Fruit fly (Drosophila melanogaster) whole organism, larva: ENCODE data around the gene bero.

ENCODE experiments used
- noc ChIP-seq: fragments of 200-800 bp; sonication (Bioruptor generic); optimal IDR thresholded peaks from 3 replicates; lab custom pipeline; 2019; ENCODE audit warnings: missing biosample characterization, mild to moderate bottlenecking, missing genetic modification characterization, moderate library complexity

Gene bero

DNA sequence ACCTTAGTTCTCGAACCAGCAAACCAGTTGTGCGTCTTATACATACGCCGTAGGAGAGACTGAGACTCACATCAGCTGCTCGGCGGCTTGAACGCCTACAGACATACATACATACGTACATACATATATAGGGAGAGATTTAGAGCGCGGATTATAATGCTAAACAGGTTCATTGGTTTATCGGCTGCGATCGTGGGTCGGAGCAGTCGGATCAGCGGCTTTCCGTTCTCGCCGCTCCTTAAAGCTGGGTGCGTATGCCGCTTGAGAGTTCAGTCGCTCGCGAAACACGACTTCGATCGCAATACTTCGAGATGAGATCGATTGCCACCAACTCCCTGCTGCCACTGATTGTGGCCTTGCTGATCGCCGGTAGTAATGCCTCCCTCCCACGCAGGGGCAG, 33.2 kb upstream of the bero start:
- TF ChIP-seq noc (tag; lab: Kevin White, UChicago): peak; percentile 16

DNA sequence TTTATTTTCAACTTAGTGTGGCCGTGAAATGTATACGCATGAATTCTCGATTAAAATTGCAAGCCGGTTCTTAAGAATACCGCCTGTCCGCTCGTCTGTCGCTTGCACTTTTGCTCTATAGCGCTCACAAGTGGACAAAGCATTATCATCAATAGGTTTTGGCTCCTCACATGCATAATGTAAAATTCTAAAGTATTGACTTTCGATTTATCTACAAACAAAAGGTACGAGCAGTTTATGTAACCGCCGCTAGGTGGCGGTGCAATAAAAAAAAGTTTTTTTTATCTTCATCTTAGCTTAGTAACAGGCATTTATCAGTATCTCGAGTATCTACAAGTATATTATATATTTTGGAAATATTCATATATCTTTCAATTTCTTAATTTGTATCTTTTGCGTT, 32.3 kb upstream of the bero start:
- TF ChIP-seq noc (tag; lab: Kevin White, UChicago): no peak

DNA sequence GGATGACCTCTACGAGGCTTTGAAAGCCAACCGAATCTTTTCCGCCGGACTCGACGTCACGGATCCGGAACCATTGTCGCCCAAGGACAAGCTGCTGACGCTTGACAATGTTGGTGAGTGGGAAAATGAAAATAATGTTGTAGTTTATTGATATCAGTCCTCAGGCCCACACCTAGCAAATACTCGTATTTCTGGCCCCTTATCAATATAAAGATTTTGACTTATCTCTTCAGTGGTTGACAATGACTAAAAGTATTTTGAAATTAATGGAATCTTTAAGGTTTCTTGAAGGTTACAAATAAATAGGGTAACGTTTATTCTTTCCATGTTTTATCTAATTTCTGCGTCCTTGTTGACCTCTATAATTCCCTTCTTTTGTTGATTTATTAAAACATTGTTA, 31.4 kb upstream of the bero start:
- TF ChIP-seq noc (tag; lab: Kevin White, UChicago): no peak

DNA sequence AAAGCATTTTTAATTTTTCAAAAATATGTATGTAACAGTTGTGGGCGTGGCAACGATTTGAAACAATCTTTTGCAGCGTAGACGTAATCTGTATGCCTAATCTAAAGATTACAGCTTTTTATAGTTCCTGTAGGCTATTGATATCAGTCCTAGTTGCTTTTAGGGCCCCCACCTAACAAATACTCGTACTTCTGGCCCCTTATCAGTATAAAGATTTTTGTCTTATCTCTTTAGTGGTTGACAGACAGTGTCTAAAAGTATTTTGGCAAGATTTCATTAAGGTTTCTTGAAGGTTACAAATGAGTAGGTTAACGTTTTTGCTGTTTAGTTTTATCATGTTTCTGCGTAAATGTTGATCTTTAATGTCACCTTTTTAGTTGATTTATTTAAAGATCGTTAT, 29.8 kb upstream of the bero start:
- no peak for TF ChIP-seq noc (tag; lab: Kevin White, UChicago)

DNA sequence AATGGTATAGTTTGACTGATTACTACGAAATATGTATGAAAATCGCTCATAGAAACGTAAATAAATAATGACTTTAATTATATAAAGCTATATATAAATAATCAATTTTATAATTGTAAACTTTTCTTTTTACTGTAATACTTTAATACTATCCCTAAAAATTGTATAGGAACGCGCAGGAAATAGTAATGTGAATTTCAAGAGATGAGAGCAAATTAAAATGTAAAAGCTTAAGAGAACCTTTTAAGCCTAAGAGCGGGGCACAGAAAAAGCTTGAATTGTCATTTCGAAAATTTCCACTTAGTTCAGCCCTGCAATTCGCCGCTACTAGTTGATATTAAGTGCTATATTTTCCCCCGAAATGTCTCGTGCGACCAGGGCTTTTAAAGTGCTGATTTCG, 29.2 kb upstream of the bero start, which contains the start of gene CG31673:
Gene CG31673, plus strand, starts transcription at position 301 of the 400 bp plus-strand sequence.
- no peak for TF ChIP-seq noc (tag; lab: Kevin White, UChicago)

DNA sequence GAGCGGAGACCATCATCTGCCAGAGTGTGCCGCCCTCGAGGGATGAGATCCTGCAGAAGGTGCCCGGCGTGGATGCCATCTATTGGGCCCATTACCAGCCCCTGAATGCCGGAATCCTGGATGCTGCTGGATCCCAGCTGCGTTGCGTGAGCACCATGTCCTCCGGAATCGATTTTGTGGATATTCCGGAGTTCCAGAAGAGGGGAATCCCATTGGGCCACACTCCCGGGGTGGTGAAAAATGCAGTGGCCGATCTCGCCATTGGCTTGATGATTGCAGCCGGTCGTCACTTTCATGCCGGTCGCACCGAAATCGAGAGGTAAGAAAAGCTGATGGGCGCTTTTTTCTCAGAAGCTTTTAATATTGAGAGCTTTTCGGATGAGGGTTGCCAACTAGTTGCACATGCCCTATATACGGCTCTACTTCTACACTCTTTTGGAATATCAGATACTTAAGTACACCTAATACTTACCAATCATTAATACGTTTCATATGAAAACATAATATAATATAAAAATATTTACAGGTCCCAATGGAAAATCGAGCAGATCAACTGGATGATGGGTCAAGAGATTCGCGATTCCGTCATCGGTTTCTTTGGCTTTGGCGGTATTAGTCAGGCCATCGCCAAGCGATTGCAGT, 28.6 kb upstream of the bero start:
- peak; percentile 68 for TF ChIP-seq noc (tag; lab: Kevin White, UChicago)

DNA sequence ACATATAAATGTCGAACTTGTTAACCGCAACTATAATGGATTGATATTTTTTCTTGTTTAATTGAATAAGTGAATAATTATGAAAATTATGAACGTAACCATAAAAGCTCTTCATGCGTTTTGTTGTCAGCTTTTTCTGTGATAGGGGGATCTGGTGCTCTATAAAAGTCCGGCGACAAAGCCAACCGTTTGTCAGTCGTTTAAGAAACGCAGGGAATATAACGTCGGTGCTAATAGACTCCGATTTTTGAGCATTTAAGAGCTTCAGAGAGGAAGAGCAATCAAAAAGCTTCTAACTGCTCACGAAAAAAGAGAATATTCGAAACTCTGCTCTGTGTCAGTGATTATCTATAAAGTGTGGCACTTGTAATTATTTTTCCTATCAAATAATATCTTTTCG, 27.4 kb upstream of the bero start, which contains the start of gene CG31674:
Gene CG31674, plus strand, starts transcription at position 203 of the 400 bp plus-strand sequence.
- TF ChIP-seq noc (tag; lab: Kevin White, UChicago): peak; percentile 48

DNA sequence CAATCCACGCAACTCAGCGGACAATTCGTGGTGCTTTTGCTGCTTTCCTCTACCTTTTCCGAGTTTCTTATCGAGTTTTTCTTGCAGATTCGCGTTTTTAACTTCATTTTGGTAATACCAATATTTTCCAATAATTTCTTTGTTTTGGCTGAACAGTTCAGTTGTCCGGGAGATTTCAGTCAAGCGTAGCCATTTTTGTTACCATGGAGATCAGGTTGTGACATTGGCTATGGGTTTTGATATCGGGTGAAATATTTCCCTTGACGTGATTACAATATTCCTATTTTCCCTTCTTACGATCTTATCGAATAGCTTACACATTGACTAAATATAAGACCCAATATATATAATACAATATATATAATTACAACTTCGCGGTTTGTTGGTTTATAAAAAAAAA, 23.0 kb upstream of the bero start, which contains the start of gene Oseg5:
Gene Oseg5, minus strand, starts transcription at position 340 of the 400 bp plus-strand sequence.
- TF ChIP-seq noc (tag; lab: Kevin White, UChicago): no peak

DNA sequence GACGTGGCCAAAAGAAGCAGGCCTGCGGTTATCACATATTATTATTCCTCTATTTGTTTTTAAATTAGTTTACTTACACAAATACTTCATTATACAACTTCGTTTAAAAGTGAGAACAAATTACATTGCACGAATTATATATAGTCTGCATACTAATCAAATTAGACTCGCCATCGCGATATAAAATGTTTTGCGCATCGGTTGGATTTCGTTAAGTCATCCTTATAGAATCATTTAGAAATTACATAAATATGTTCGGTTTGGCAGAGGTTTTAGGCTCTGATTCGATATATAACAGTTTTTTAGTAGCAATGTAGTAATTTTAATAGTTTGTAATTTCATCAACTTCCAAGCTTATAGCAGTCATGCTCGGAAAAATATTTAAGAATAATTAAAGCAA, 20.6 kb upstream of the bero start, which contains the start of gene Spn38F:
Gene Spn38F, minus strand, starts transcription at position 101 of the 400 bp plus-strand sequence.
- TF ChIP-seq noc (tag; lab: Kevin White, UChicago): no peak

DNA sequence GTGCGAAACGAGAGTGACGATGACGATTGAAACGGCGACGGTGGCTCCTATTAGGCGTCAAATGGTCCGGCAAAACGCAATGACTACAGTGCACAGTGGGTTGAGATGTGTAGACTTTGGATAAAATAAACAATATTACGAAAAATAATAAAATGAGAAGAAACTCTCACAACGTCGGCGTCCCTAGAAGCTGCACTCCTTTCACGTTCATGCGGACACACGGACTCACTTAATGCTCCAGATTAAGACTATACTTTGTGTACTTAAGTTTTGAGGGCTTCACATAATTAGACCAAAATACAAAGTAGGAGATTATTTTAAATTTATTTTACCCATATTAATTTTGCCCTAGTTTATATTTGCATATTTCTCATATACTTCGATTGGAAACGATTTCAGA, 18.5 kb upstream of the bero start:
- no peak for TF ChIP-seq noc (tag; lab: Kevin White, UChicago)

DNA sequence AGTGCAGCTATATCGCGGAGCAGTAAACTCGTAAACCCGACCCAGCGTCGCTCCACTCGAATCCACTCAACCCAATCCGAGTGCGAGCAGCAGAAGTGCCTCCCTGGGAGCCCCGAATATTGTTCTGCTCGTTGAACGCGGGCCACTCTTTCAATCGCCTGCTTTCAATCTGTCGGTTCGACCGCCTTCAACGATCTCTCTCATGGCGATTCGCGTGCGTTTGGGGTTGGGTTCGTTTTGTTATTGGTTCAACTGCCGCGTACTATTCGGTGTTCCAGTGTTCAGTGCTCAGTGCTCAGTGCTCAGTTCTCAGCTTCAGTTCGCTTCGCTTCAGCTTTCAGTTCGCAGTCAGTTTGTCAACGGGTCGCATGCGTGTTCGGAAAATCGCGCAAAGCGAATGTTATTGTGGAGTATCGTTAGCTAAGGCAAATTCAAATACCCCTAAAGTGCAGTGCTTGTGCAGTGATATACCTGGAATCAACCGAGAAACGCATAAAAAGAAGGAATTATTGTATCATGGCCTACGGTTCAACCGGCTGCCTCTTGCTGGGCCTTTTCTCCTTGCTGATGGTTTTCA, 17.9 kb upstream of the bero start, which contains the start of gene CG31676:
Gene CG31676, plus strand, starts transcription at position 289 of the 577 bp plus-strand sequence.
- TF ChIP-seq noc (tag; lab: Kevin White, UChicago): no peak

DNA sequence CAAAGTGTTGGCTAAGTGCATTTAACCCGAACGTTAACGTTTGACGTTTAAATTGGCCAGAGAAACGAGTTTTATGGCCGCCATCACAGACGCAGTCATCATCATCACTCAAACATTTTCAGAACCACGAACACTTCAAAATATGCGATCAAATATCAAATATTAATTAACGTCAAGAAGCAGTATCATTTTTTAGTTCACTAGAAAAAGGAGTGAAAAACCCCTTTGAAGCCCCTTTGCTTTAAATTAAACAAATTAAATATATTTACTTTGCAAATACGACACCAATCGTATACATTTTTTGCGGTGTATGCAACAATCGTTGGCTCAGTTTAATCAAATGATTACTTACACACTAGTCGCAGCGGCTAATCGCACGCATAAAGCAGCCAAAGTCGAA, 14.1 kb upstream of the bero start:
- TF ChIP-seq noc (tag; lab: Kevin White, UChicago): no peak

DNA sequence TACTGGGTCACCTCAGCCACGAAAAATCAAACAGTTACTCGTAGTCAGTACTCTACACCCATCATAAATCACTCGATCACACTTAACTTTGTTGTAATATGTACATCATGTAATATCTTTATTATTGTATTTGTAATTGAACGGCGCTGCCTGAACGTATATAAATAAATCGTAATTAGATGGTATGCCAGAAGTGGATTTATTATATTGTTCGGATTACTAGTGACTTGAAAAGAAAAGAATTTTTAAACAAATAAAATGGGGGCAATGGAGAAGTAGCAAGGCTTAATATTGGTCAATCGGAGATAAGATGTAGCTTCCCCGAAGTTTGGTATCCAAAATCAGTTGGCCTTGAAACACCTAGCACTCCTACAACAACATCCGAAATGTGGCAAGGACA, 9.5 kb upstream of the bero start, which contains the start of gene CG14402:
Gene CG14402, plus strand, starts transcription at position 301 of the 400 bp plus-strand sequence.
- no peak for TF ChIP-seq noc (tag; lab: Kevin White, UChicago)

DNA sequence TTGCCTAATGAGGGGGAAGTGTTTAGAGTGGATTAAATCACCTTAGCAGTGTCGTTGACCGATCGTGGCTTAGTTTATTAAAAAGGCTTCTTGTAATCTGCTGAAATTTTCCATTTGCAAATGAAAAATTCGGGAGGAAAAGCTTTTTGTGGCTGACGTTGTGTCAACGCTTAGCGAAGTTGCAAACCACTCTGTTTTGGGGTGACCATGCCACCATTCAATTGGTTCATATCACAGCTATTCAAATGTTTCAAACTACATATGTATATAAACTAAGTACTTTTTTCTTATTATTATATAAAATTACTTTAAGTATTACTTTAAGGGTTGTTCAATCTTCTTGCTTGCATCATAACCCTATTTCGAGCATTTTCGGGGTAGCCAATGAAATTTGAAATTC, 6.9 kb upstream of the bero start:
- TF ChIP-seq noc (tag; lab: Kevin White, UChicago): no peak

DNA sequence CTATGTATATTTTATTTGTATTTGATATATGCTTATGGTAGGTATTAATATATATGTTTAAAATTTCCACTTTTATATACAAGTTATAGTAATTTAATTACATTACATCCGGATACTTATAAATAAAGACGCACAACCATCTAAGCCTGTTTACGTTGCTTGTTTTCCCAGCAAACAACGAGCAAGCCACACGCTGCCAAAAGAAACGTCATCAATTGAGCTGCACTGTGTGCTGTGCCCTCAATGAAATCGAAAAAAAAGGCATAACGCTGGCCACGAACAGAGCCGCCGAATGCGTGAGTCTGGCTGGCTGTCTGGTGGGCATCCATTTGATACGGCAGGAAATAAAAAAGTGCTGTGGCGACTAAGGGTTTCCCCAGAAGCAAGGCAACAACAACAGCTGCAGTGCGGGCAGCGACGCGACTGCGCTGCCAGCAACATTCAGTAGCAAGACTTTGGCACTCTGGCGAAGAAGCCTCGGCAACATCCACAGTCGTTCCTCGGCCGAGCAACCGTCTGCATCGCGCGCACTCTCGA, 6.3 kb upstream of the bero start, which contains the start of gene twit:
Gene twit, plus strand, starts transcription at position 487 of the 537 bp plus-strand sequence.
- TF ChIP-seq noc (tag; lab: Kevin White, UChicago): no peak

DNA sequence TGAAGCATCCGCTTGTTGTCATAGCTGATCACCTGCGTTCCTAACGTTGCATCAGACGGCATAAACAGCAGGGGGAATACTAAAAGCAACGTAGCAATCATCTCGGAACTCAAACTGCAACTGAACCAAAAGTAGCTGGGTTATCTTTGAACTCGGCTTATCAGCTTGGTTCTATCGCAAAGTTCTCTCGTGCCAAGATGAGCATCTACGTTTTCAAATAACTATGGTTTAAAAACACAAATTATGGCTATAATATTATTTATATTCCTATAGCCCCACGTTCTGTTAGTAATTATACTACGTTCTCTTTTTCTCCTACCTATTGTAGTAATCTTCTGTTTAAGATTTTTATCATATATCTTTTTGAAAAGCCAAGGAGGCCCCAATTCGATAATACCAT, 704 bp upstream of the bero start, which contains the start of gene CG14400:
Gene CG14400, minus strand, starts transcription at position 101 of the 400 bp plus-strand sequence.
- TF ChIP-seq noc (tag; lab: Kevin White, UChicago): no peak
